Worm (Caenorhabditis elegans): Measurements from ENCODE around the gene T22C8.1.

Gene T22C8.1

ce11 chrII:8602337-8602944, 10.1 kb upstream of the T22C8.1 start, which contains the start of the genes cpf-1 and rpl-26 (continued):
- TF ChIP-seq ceh-82 (tag; optimal IDR thresholded peaks at IDR 0.05), result no peak
- no peak for TF ChIP-seq unc-39 (tag; optimal IDR thresholded peaks at IDR 0.05)
- TF ChIP-seq madf-9 (GFP tag; conservative IDR thresholded peaks at IDR 0.05), result no peak
- TF ChIP-seq snpc-4 (tag; optimal IDR thresholded peaks at IDR 0.05), result no peak
- TF ChIP-seq aha-1 (tag), result peak; percentile 61
- no peak for TF ChIP-seq mep-1 (tag; optimal IDR thresholded peaks at IDR 0.05)

- no peak for TF ChIP-seq hlh-30 (tag; optimal IDR thresholded peaks at IDR 0.05; ENCODE audit: insufficient read depth)
- no peak for TF ChIP-seq F26F4.8 (GFP tag; conservative IDR thresholded peaks at IDR 0.05)
- TF ChIP-seq ceh-28 (tag; optimal IDR thresholded peaks at IDR 0.05), result no peak
- TF ChIP-seq lin-38 (GFP tag; IDR thresholded peaks at IDR 0.05), result peak; percentile 80
- TF ChIP-seq ceh-20 (GFP tag; IDR thresholded peaks at IDR 0.05), result no peak
- no peak for TF ChIP-seq cey-2 (tag; optimal IDR thresholded peaks at IDR 0.05; ENCODE audit: borderline replicate concordance, insufficient read depth)
- TF ChIP-seq mep-1 (tag; optimal IDR thresholded peaks at IDR 0.05), result no peak
- TF ChIP-seq mxl-3 (GFP tag; optimal IDR thresholded peaks at IDR 0.05), result no peak
- peak; percentile 69 for TF ChIP-seq mes-2 (tag; optimal IDR thresholded peaks at IDR 0.05; ENCODE audit: poor library complexity, severe bottlenecking)
- TF ChIP-seq snpc-4 (tag; optimal IDR thresholded peaks at IDR 0.05), result no peak
- no peak for TF ChIP-seq nhr-237 (tag; optimal IDR thresholded peaks at IDR 0.05)
- no peak for TF ChIP-seq nhr-41 (GFP tag; IDR thresholded peaks at IDR 0.05)
- TF ChIP-seq zag-1 (tag; optimal IDR thresholded peaks at IDR 0.05), result no peak
- no peak for TF ChIP-seq nhr-6 (tag; optimal IDR thresholded peaks at IDR 0.05)
- TF ChIP-seq dpl-1 (GFP tag; optimal IDR thresholded peaks at IDR 0.05), result peak; percentile 30
- TF ChIP-seq tag-97 (GFP tag; IDR thresholded peaks at IDR 0.05), result no peak
- TF ChIP-seq hmg-1.1 (GFP tag; IDR thresholded peaks at IDR 0.05), result no peak
- TF ChIP-seq hlh-11 (tag; optimal IDR thresholded peaks at IDR 0.05), result no peak
- TF ChIP-seq F49E8.2 (tag; optimal IDR thresholded peaks at IDR 0.05; ENCODE audit: borderline replicate concordance), result peak; percentile 92
- TF ChIP-seq ZK337.2 (GFP tag; IDR thresholded peaks at IDR 0.05), result no peak
- no peak for TF ChIP-seq zip-2 (tag; optimal IDR thresholded peaks at IDR 0.05)
- no peak for TF ChIP-seq php-3 (GFP tag; IDR thresholded peaks at IDR 0.05)
- no peak for TF ChIP-seq spr-1 (tag; optimal IDR thresholded peaks at IDR 0.05)
- no peak for TF ChIP-seq nhr-111 (GFP tag; optimal IDR thresholded peaks at IDR 0.05)
- TF ChIP-seq ama-1 (optimal IDR thresholded peaks at IDR 0.05), result peak; percentile 36
- TF ChIP-seq Y75B8A.6 (GFP tag; IDR thresholded peaks at IDR 0.05), result 0 out of 2 replicates have a peak, but pooled peaks have one; percentile 23
- peak; percentile 57 for TF ChIP-seq unc-130 (GFP tag; optimal IDR thresholded peaks at IDR 0.05)
- TF ChIP-seq T26A8.4 (GFP tag; IDR thresholded peaks at IDR 0.05), result peak; percentile 50
- no peak for TF ChIP-seq dve-1 (tag; optimal IDR thresholded peaks at IDR 0.05; ENCODE audit: insufficient read depth)
- TF ChIP-seq ceh-32 (tag; optimal IDR thresholded peaks at IDR 0.05; ENCODE audit: poor library complexity), result no peak
- peak; percentile 80 for TF ChIP-seq aha-1 (tag)
- peak; percentile 46; the same call in 1 of the 2 replicates for TF ChIP-seq pha-4 (GFP tag; IDR thresholded peaks at IDR 0.05)
- TF ChIP-seq pha-4 (tag; optimal IDR thresholded peaks at IDR 0.05), result no peak
- TF ChIP-seq nhr-25 (tag; optimal IDR thresholded peaks at IDR 0.05; ENCODE audit: borderline replicate concordance, insufficient read depth), result peak; percentile 57
- TF ChIP-seq snpc-1.2 (GFP tag; IDR thresholded peaks at IDR 0.05), result peak; percentile 72
- TF ChIP-seq ztf-7 (tag; optimal IDR thresholded peaks at IDR 0.05), result no peak
- no peak for TF ChIP-seq D1046.2 (GFP tag; IDR thresholded peaks at IDR 0.05)
- no peak for TF ChIP-seq nhr-42 (GFP tag; IDR thresholded peaks at IDR 0.05)
- no peak for TF ChIP-seq jun-1 (tag; optimal IDR thresholded peaks at IDR 0.05)
- no peak for TF ChIP-seq madf-9 (GFP tag; conservative IDR thresholded peaks at IDR 0.05)
- TF ChIP-seq F37D6.2 (tag; optimal IDR thresholded peaks at IDR 0.05), result no peak
- TF ChIP-seq lin-29 (GFP tag; IDR thresholded peaks at IDR 0.05), result no peak
- TF ChIP-seq nhr-10 (tag; optimal IDR thresholded peaks at IDR 0.05), result no peak
- TF ChIP-seq hif-1 (tag; optimal IDR thresholded peaks at IDR 0.05), result no peak
Measured at ce11 chrII:8603567-8604359, 8.8 kb upstream of the T22C8.1 start, which contains the start of gene suf-1. TSS of gene suf-1 (plus strand) at chrII:8603846.

Measured in whole organism, L4 larva.